Worm (Caenorhabditis elegans) whole organism, L4 larva: ENCODE results near the gene F38A1.9.
A peak's percentile ranks its signal among the peaks of the same experiment; 100 is the strongest.

Source experiments
- F26F4.8 ChIP-seq: fragments of 200-800 bp; sonication (Bioruptor generic); conservative IDR thresholded peaks from 2 replicates; pipeline ENCODE4 v1.3.6; 2022; ENCODE audit warnings: missing genetic modification characterization, missing compliant biosample characterization
- F37D6.2 ChIP-seq: sonication (generic microtip); optimal IDR thresholded peaks from 2 replicates; lab custom pipeline; 2016; ENCODE audit warnings: mild to moderate bottlenecking, missing genetic modification characterization, missing compliant biosample characterization
- Y105C5A.15 ChIP-seq: fragments of 200-800 bp; sonication (Bioruptor generic); IDR thresholded peaks from 2 replicates; pipeline ENCODE4 v1.3.6; 2022; ENCODE audit warnings: missing genetic modification characterization, missing compliant biosample characterization
- Y48G9A.11 ChIP-seq: fragments of 200-800 bp; sonication (Bioruptor generic); IDR thresholded peaks from 2 replicates; pipeline ENCODE4 v1.3.6; 2022; ENCODE audit warnings: missing genetic modification reagents, missing genetic modification characterization, missing compliant biosample characterization
- ZK546.5 ChIP-seq, 2 experiments: sonication (generic microtip); optimal IDR thresholded peaks; 2 replicates each; lab custom pipeline; 2017; ENCODE audit warnings: missing biosample characterization in 2 of 2, missing genetic modification characterization in 2 of 2
- aha-1 ChIP-seq: fragments of 150-350 bp; peaks from one replicate; lab custom pipeline; 2014; ENCODE audit warnings: missing biosample characterization, missing genetic modification characterization
- aly-2 ChIP-seq: sonication (generic microtip); optimal IDR thresholded peaks from 2 replicates; lab custom pipeline; 2018; ENCODE audit warnings: missing biosample characterization, missing genetic modification characterization
- ceh-20 ChIP-seq: fragments of 200-800 bp; sonication (Bioruptor generic); IDR thresholded peaks from 2 replicates; pipeline ENCODE4 v1.3.6; 2022; ENCODE audit warnings: missing genetic modification reagents, missing genetic modification characterization, missing compliant biosample characterization
- cey-2 ChIP-seq: sonication (generic microtip); optimal IDR thresholded peaks from 3 replicates; lab custom pipeline; 2017; ENCODE audit warnings: missing genetic modification characterization, mild to moderate bottlenecking, missing compliant biosample characterization, antibody characterized with exemption, borderline replicate concordance; ENCODE audit not compliant: insufficient read depth
- daf-12 ChIP-seq: fragments of 150-350 bp; optimal IDR thresholded peaks from 2 replicates; lab custom pipeline; 2014; ENCODE audit warnings: missing biosample characterization, missing genetic modification reagents, missing genetic modification characterization
- daf-16 ChIP-seq, 3 experiments: sonication (generic microtip); optimal IDR thresholded peaks; 2 replicates each; lab custom pipeline; 2016 to 2017; ENCODE audit warnings: missing genetic modification characterization in 3 of 3, missing genetic modification reagents in 3 of 3, mild to moderate bottlenecking in 2 of 3, missing compliant biosample characterization in 2 of 3, missing biosample characterization in 1 of 3, moderate library complexity in 1 of 3
- dmd-6 ChIP-seq: fragments of 200-800 bp; sonication (Bioruptor generic); IDR thresholded peaks from 2 replicates; pipeline ENCODE4 v1.3.6; 2022; ENCODE audit warnings: missing genetic modification reagents, missing genetic modification characterization, missing compliant biosample characterization
- dmd-8 ChIP-seq: fragments of 200-800 bp; sonication (Bioruptor generic); IDR thresholded peaks from 2 replicates; pipeline ENCODE4 v1.3.6; 2022; ENCODE audit warnings: missing genetic modification characterization, missing compliant biosample characterization
- dmd-9 ChIP-seq: fragments of 200-800 bp; sonication (Bioruptor generic); IDR thresholded peaks from 2 replicates; pipeline ENCODE4 v1.3.6; 2022; ENCODE audit warnings: missing genetic modification reagents, missing genetic modification characterization, missing compliant biosample characterization
- dve-1 ChIP-seq: sonication (generic microtip); optimal IDR thresholded peaks from 2 replicates; lab custom pipeline; 2017; ENCODE audit warnings: antibody characterized with exemption, mild to moderate bottlenecking, missing genetic modification characterization, missing compliant biosample characterization; ENCODE audit not compliant: insufficient read depth
- egl-43 ChIP-seq: fragments of 200-800 bp; sonication (Bioruptor generic); IDR thresholded peaks from 2 replicates; pipeline ENCODE4 v1.3.6; 2022; ENCODE audit warnings: missing genetic modification reagents, missing genetic modification characterization, missing compliant biosample characterization
- fkh-10 ChIP-seq: fragments of 150-350 bp; optimal IDR thresholded peaks from 2 replicates; lab custom pipeline; 2014; ENCODE audit warnings: missing biosample characterization, missing genetic modification reagents, missing genetic modification characterization
- fos-1 ChIP-seq: fragments of 150-350 bp; optimal IDR thresholded peaks from 2 replicates; lab custom pipeline; 2014; ENCODE audit warnings: missing biosample characterization, missing genetic modification characterization
- hlh-11 ChIP-seq: fragments of 200-800 bp; sonication (Bioruptor generic); optimal IDR thresholded peaks from 2 replicates; lab custom pipeline; 2018; ENCODE audit warnings: mild to moderate bottlenecking, missing genetic modification characterization, missing compliant biosample characterization
- hmg-1.1 ChIP-seq: fragments of 200-800 bp; sonication (Bioruptor generic); IDR thresholded peaks from 2 replicates; pipeline ENCODE4 v1.3.6; 2022; ENCODE audit warnings: missing genetic modification reagents, missing genetic modification characterization, missing compliant biosample characterization
- jun-1 ChIP-seq: fragments of 150-350 bp; optimal IDR thresholded peaks from 2 replicates; lab custom pipeline; 2014; ENCODE audit warnings: missing biosample characterization, missing genetic modification reagents, missing genetic modification characterization
- lin-15B ChIP-seq: fragments of 150-350 bp; sonication (generic microtip); optimal IDR thresholded peaks from 3 replicates; lab custom pipeline; 2014; ENCODE audit warnings: missing biosample characterization, missing genetic modification characterization
- lin-38 ChIP-seq: fragments of 200-800 bp; sonication (Bioruptor generic); IDR thresholded peaks from 2 replicates; pipeline ENCODE4 v1.3.6; 2022; ENCODE audit warnings: missing genetic modification reagents, missing genetic modification characterization, missing compliant biosample characterization
- lsy-2 ChIP-seq, 2 experiments: fragments of 150-350 bp in 1 of 2; sonication (generic microtip) in 1 of 2; optimal IDR thresholded peaks; 2 replicates each; lab custom pipeline; 2014 to 2017; ENCODE audit warnings: missing biosample characterization in 2 of 2, missing genetic modification characterization in 2 of 2
- madf-5 ChIP-seq, 2 experiments: fragments of 200-800 bp; sonication (Bioruptor generic); IDR thresholded peaks; 2 replicates each; pipeline ENCODE4 v1.3.6; 2022; ENCODE audit warnings: missing compliant biosample characterization in 2 of 2, missing genetic modification characterization in 2 of 2
- mes-2 ChIP-seq: sonication (generic microtip); optimal IDR thresholded peaks from 2 replicates; lab custom pipeline; 2016; ENCODE audit warnings: missing genotype, mild to moderate bottlenecking, missing genetic modification characterization, missing compliant biosample characterization; ENCODE audit not compliant: poor library complexity, severe bottlenecking
- nhr-237 ChIP-seq: sonication (generic microtip); optimal IDR thresholded peaks from 2 replicates; lab custom pipeline; 2017; ENCODE audit warnings: missing biosample characterization, missing genetic modification characterization
- nhr-25 ChIP-seq: sonication (generic microtip); optimal IDR thresholded peaks from 2 replicates; lab custom pipeline; 2017; ENCODE audit warnings: missing genetic modification characterization, mild to moderate bottlenecking, missing compliant biosample characterization, antibody characterized with exemption, moderate library complexity, borderline replicate concordance; ENCODE audit not compliant: insufficient read depth
- nhr-28 ChIP-seq: fragments of 150-350 bp; optimal IDR thresholded peaks from 2 replicates; lab custom pipeline; 2014; ENCODE audit warnings: missing biosample characterization, missing genetic modification characterization
- nhr-48 ChIP-seq: sonication (generic microtip); optimal IDR thresholded peaks from 2 replicates; lab custom pipeline; 2016; ENCODE audit warnings: mild to moderate bottlenecking, missing genetic modification characterization, missing compliant biosample characterization
- nhr-6 ChIP-seq: fragments of 150-350 bp; optimal IDR thresholded peaks from 2 replicates; lab custom pipeline; 2014; ENCODE audit warnings: missing biosample characterization, missing genetic modification characterization
- nhr-77 ChIP-seq: fragments of 150-350 bp; optimal IDR thresholded peaks from 2 replicates; lab custom pipeline; 2014; ENCODE audit warnings: missing biosample characterization, missing genetic modification characterization
- pha-4 ChIP-seq, 2 experiments: fragments of 150-350 bp in 1 of 2; fragments of 200-800 bp in 1 of 2; sonication (Bioruptor generic) in 1 of 2; IDR thresholded peaks in 1 of 2; optimal IDR thresholded peaks in 1 of 2; 2 replicates each; pipeline versions ENCODE4 v1.3.6 to Lab custom; 2014 to 2022; ENCODE audit warnings: missing genetic modification characterization in 2 of 2, missing genetic modification reagents in 2 of 2, missing biosample characterization in 1 of 2, missing compliant biosample characterization in 1 of 2
- php-3 ChIP-seq: fragments of 200-800 bp; sonication (Bioruptor generic); IDR thresholded peaks from 2 replicates; pipeline ENCODE4 v1.3.6; 2022; ENCODE audit warnings: missing genetic modification reagents, missing genetic modification characterization, missing compliant biosample characterization
- pqm-1 ChIP-seq: sonication (generic microtip); optimal IDR thresholded peaks from 2 replicates; lab custom pipeline; 2017; ENCODE audit warnings: missing biosample characterization, missing genetic modification characterization
- saeg-2 ChIP-seq: fragments of 200-800 bp; sonication (Bioruptor generic); IDR thresholded peaks from 2 replicates; pipeline ENCODE4 v1.3.6; 2022; ENCODE audit warnings: missing genetic modification reagents, missing genetic modification characterization, missing compliant biosample characterization
- set-16 ChIP-seq: fragments of 200-800 bp; sonication (Bioruptor generic); IDR thresholded peaks from 2 replicates; pipeline ENCODE4 v1.3.6; 2022; ENCODE audit warnings: missing genetic modification reagents, missing genetic modification characterization, missing compliant biosample characterization
- snpc-1.2 ChIP-seq: fragments of 200-800 bp; sonication (Bioruptor generic); IDR thresholded peaks from 2 replicates; pipeline ENCODE4 v1.3.6; 2022; ENCODE audit warnings: missing genetic modification reagents, missing genetic modification characterization, missing compliant biosample characterization
- spr-1 ChIP-seq: sonication (generic microtip); optimal IDR thresholded peaks from 2 replicates; lab custom pipeline; 2016; ENCODE audit warnings: mild to moderate bottlenecking, missing genetic modification characterization, missing compliant biosample characterization
- tra-1 ChIP-seq: fragments of 200-800 bp; sonication (Bioruptor generic); IDR thresholded peaks from 2 replicates; pipeline ENCODE4 v1.3.6; 2022; ENCODE audit warnings: missing genetic modification reagents, missing genetic modification characterization, missing compliant biosample characterization
- unc-130 ChIP-seq: sonication (generic microtip); optimal IDR thresholded peaks from 2 replicates; lab custom pipeline; 2016; ENCODE audit warnings: missing genetic modification reagents, missing genetic modification characterization, missing compliant biosample characterization
- unc-39 ChIP-seq: sonication (generic microtip); optimal IDR thresholded peaks from 2 replicates; lab custom pipeline; 2017; ENCODE audit warnings: missing biosample characterization, missing genetic modification characterization
- unc-62 ChIP-seq, 3 experiments: fragments of 150-350 bp in 1 of 3; sonication (generic microtip); optimal IDR thresholded peaks in 2 of 3; peaks in 1 of 3; 1 replicate in 1 of 3; 2 replicates in 2 of 3; lab custom pipeline; 2014 to 2017; ENCODE audit warnings: missing biosample characterization in 3 of 3, missing genetic modification characterization in 3 of 3, missing genetic modification reagents in 3 of 3, missing genotype in 1 of 3
- zag-1 ChIP-seq: fragments of 150-350 bp; optimal IDR thresholded peaks from 2 replicates; lab custom pipeline; 2014; ENCODE audit warnings: missing biosample characterization, missing genetic modification characterization

Gene F38A1.9

ce11 chrIV:1232419-1233145 is 12.6 kb downstream of the F38A1.9 start:
- TF ChIP-seq saeg-2 (GFP tag; lab: Robert Waterston, UW) (no peak), set-16 (peak; percentile 99), pha-4 (GFP tag; IDR thresholded peaks at IDR 0.05; lab: Robert Waterston, UW) (peak; percentile 69; the same call in 1 of the 2 replicates), pha-4 (tag; optimal IDR thresholded peaks at IDR 0.05; lab: Kevin White, UChicago) (no peak), Y48G9A.11 (no peak), aly-2 (tag; lab: Kevin White, UChicago) (no peak), lin-38 (GFP tag; lab: Robert Waterston, UW) (no peak), egl-43 (GFP tag; lab: Robert Waterston, UW) (peak; percentile 63), dmd-8 (GFP tag; lab: Robert Waterston, UW) (no peak), aha-1 (peak; percentile 90), snpc-1.2 (0 out of 2 replicates have a peak, but pooled peaks have one; percentile 40), madf-5 (GFP tag; IDR thresholded peaks at IDR 0.05; lab: Robert Waterston, UW) (0 out of 4 replicates have a peak, but pooled peaks of 1 of the 2 experiments have one; percentile 35), fkh-10 (GFP tag; lab: Kevin White, UChicago) (no peak), unc-130 (no peak), fos-1 (tag; lab: Kevin White, UChicago) (no peak), nhr-25 (no peak), nhr-6 (no peak)

DNA sequence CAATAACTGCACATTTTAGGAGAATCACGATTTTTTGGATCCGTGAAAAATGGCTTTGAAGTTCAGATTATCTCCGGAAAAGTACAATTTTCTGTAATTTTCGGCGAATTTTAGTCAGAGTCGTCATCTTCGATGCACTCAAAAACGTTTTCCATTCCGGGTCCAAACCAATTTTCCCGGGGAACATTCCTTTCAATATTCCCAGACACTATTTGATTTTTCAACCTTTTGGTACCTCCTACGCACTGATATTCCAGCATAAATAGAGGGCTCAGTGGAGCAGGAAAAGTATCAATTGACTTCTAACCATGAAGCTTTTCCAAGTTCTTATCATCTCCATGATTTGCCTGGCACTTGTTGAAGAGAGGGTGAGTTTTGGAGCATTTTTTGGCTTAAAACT is 13.6 kb downstream of the F38A1.9 start, which contains the start of gene W09G12.6:
TSS of gene W09G12.6 (plus strand) at position 301 of the 400 bp plus-strand sequence.
- no peak for TF ChIP-seq hmg-1.1
- no peak for TF ChIP-seq unc-62 (GFP tag; optimal IDR thresholded peaks at IDR 0.05 in 1 of 2; lab: Kevin White, UChicago)
- TF ChIP-seq unc-62 (tag; optimal IDR thresholded peaks at IDR 0.05; lab: Kevin White, UChicago), result no peak

DNA sequence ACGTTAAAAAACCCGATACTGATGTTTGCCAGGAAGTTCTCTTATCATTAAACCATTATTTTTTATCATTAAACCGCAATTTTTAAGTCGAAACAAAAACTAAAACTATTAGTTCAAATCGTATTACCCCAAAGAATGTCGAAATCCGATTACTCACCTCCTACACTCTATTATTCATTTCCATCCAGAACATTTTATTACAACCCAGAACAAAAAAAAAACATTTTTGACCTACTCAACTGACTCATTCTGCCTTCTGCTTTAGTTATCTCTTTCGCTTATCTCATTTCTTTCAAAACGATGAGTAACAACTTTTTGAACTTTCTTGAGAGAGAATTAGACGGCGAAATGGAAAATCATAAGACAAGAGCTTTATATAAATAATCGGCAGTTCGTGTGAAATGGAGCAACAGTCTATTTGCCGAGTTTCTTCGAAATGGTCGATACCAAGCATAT is 16.4 kb downstream of the F38A1.9 start, which contains the start of gene W09G12.7:
TSS of gene W09G12.7 (plus strand) at position 406 of the 456 bp plus-strand sequence.
- TF ChIP-seq php-3 (GFP tag; lab: Robert Waterston, UW) (no peak), nhr-77 (tag; lab: Kevin White, UChicago) (peak; percentile 47), nhr-237 (tag; lab: Kevin White, UChicago) (no peak), daf-12 (tag; lab: Kevin White, UChicago) (no peak), spr-1 (no peak), cey-2 (no peak), hmg-1.1 (no peak), nhr-28 (peak; percentile 32), hlh-11 (no peak), pqm-1 (peak; percentile 79), ZK546.5 (tag; optimal IDR thresholded peaks at IDR 0.05; lab: Kevin White, UChicago) (no peak), F37D6.2 (tag; lab: Kevin White, UChicago) (no peak), tra-1 (GFP tag; lab: Robert Waterston, UW) (no peak), dmd-6 (peak; percentile 67), saeg-2 (GFP tag; lab: Robert Waterston, UW) (no peak), lin-15B (tag; lab: Kevin White, UChicago) (no peak), jun-1 (tag; lab: Kevin White, UChicago) (no peak), zag-1 (tag; lab: Kevin White, UChicago) (no peak), Y105C5A.15 (no peak), dve-1 (tag; lab: Kevin White, UChicago) (peak; percentile 41), F26F4.8 (GFP tag; lab: Robert Waterston, UW) (no peak), dmd-9 (no peak), snpc-1.2 (no peak), lsy-2 (tag; optimal IDR thresholded peaks at IDR 0.05; lab: Kevin White, UChicago) (no peak), unc-39 (tag; lab: Kevin White, UChicago) (no peak), nhr-48 (tag; lab: Kevin White, UChicago) (no peak), daf-16 (GFP tag; optimal IDR thresholded peaks at IDR 0.05; lab: Kevin White, UChicago) (no peak), daf-16 (tag; optimal IDR thresholded peaks at IDR 0.05; lab: Kevin White, UChicago) (peak; percentile 6), ceh-20 (GFP tag; lab: Robert Waterston, UW) (no peak), mes-2 (tag; lab: Kevin White, UChicago) (no peak)
- TF ChIP-seq, all 104 proteins: peak for 6
